Fruit fly (Drosophila melanogaster) whole organism, embryonic: ENCODE measurements around the gene CG34134.

Experiments used
- Abd-B ChIP-seq: fragments of 200-800 bp; sonication (Bioruptor generic); optimal IDR thresholded peaks from 2 replicates; lab custom pipeline; 2018; ENCODE audit warnings: missing biosample characterization, mild to moderate bottlenecking, missing genetic modification characterization, moderate library complexity
- CG10321 ChIP-seq: fragments of 200-800 bp; sonication (Bioruptor generic); IDR thresholded peaks from 2 replicates; pipeline ENCODE4 v1.3.6; 2022; ENCODE audit warnings: missing biosample characterization, missing genetic modification characterization
- CG10654 ChIP-seq: fragments of 200-800 bp; sonication (Bioruptor generic); optimal IDR thresholded peaks from 2 replicates; lab custom pipeline; 2016; ENCODE audit warnings: missing biosample characterization, missing genetic modification characterization
- CG12744 ChIP-seq: fragments of 200-800 bp; sonication (Bioruptor generic); optimal IDR thresholded peaks from 2 replicates; lab custom pipeline; 2016; ENCODE audit warnings: missing biosample characterization, missing genetic modification characterization
- CG13123 ChIP-seq: fragments of 200-800 bp; sonication (Bioruptor generic); optimal IDR thresholded peaks from 2 replicates; lab custom pipeline; 2016; ENCODE audit warnings: missing biosample characterization, missing genetic modification characterization
- CG13624 ChIP-seq: fragments of 200-800 bp; sonication (Bioruptor generic); optimal IDR thresholded peaks from 2 replicates; lab custom pipeline; 2016; ENCODE audit warnings: missing biosample characterization, missing genetic modification characterization
- CG13894 ChIP-seq: fragments of 200-800 bp; sonication (Bioruptor generic); optimal IDR thresholded peaks from 3 replicates; lab custom pipeline; 2018; ENCODE audit warnings: missing biosample characterization, mild to moderate bottlenecking, missing genetic modification characterization, moderate library complexity
- CG15011 ChIP-seq: fragments of 200-800 bp; sonication (Bioruptor generic); optimal IDR thresholded peaks from 3 replicates; lab custom pipeline; 2018; ENCODE audit warnings: missing biosample characterization, mild to moderate bottlenecking, missing genetic modification characterization
- CG15073 ChIP-seq: fragments of 200-800 bp; sonication (Bioruptor generic); optimal IDR thresholded peaks from 2 replicates; lab custom pipeline; 2016; ENCODE audit warnings: missing biosample characterization, missing genetic modification characterization
- CG17359 ChIP-seq: fragments of 200-800 bp; sonication (Bioruptor generic); optimal IDR thresholded peaks from 3 replicates; lab custom pipeline; 2018; ENCODE audit warnings: missing biosample characterization, mild to moderate bottlenecking, missing genetic modification characterization, moderate library complexity
- CG18764 ChIP-seq: fragments of 200-800 bp; sonication (Bioruptor generic); optimal IDR thresholded peaks from 3 replicates; lab custom pipeline; 2016; ENCODE audit warnings: missing biosample characterization, missing genetic modification characterization
- CG2129 ChIP-seq: fragments of 200-800 bp; sonication (Bioruptor generic); IDR thresholded peaks from 2 replicates; pipeline ENCODE4 v1.3.6; 2022; ENCODE audit warnings: missing biosample characterization, missing genetic modification characterization; ENCODE audit not compliant: partially characterized antibody
- CG2712 ChIP-seq: fragments of 200-800 bp; optimal IDR thresholded peaks from 3 replicates; lab custom pipeline; 2019; ENCODE audit warnings: missing biosample characterization, mild to moderate bottlenecking, missing genetic modification characterization, moderate library complexity
- CG31224 ChIP-seq: fragments of 200-800 bp; sonication (Bioruptor generic); IDR thresholded peaks from 2 replicates; pipeline ENCODE4 v1.3.6; 2022; ENCODE audit warnings: missing biosample characterization, missing genetic modification characterization
- CG34422 ChIP-seq: fragments of 200-800 bp; sonication (Bioruptor generic); IDR thresholded peaks from 3 replicates; pipeline ENCODE4 v1.3.6; 2022; ENCODE audit warnings: missing biosample characterization, missing genetic modification characterization
- CG42726 ChIP-seq: fragments of 200-800 bp; sonication (Bioruptor generic); IDR thresholded peaks from 2 replicates; pipeline ENCODE4 v1.3.6; 2022; ENCODE audit warnings: missing biosample characterization, missing genetic modification characterization; ENCODE audit not compliant: partially characterized antibody
- CG4730 ChIP-seq: fragments of 200-800 bp; sonication (Bioruptor generic); IDR thresholded peaks from 2 replicates; pipeline ENCODE4 v1.3.6; 2022; ENCODE audit warnings: missing biosample characterization, missing genetic modification characterization
- CG6254 ChIP-seq: fragments of 200-800 bp; sonication (Bioruptor generic); optimal IDR thresholded peaks from 3 replicates; lab custom pipeline; 2017; ENCODE audit warnings: mild to moderate bottlenecking, missing biosample characterization, missing genetic modification reagents, missing genetic modification characterization
- CG6689 ChIP-seq: fragments of 200-800 bp; sonication (Bioruptor generic); IDR thresholded peaks from 2 replicates; pipeline ENCODE4 v1.3.6; 2022; ENCODE audit warnings: missing biosample characterization, missing genetic modification characterization
- CG8478 ChIP-seq: fragments of >200 bp; optimal IDR thresholded peaks from 2 replicates; lab custom pipeline; 2018
- CrebB ChIP-seq: fragments of 200-800 bp; sonication (Bioruptor generic); optimal IDR thresholded peaks from 3 replicates; lab custom pipeline; 2018; ENCODE audit warnings: missing biosample characterization, mild to moderate bottlenecking, missing genetic modification characterization
- Drgx ChIP-seq: fragments of 200-800 bp; sonication (Bioruptor generic); IDR thresholded peaks from 2 replicates; pipeline ENCODE4 v1.3.6; 2022; ENCODE audit warnings: missing biosample characterization, missing genetic modification characterization
- E2f2 ChIP-seq: fragments of 200-800 bp; sonication (Bioruptor generic); IDR thresholded peaks from 2 replicates; pipeline ENCODE4 v1.3.6; 2022; ENCODE audit warnings: missing biosample characterization, missing genetic modification characterization
- MESR4 ChIP-seq: fragments of 200-800 bp; sonication (Bioruptor generic); optimal IDR thresholded peaks from 2 replicates; lab custom pipeline; 2018; ENCODE audit warnings: missing biosample characterization, mild to moderate bottlenecking, missing genetic modification characterization, moderate library complexity
- Mad ChIP-seq: fragments of 200-800 bp; sonication (Bioruptor generic); optimal IDR thresholded peaks from 2 replicates; lab custom pipeline; 2016; ENCODE audit warnings: missing biosample characterization, missing genetic modification characterization
- Optix ChIP-seq: fragments of 200-800 bp; sonication (Bioruptor generic); IDR thresholded peaks from 3 replicates; pipeline ENCODE4 v1.3.6; 2022; ENCODE audit warnings: missing biosample characterization, missing genetic modification characterization
- Rx ChIP-seq: fragments of 200-800 bp; sonication (Bioruptor generic); IDR thresholded peaks from 2 replicates; pipeline ENCODE4 v1.3.6; 2022; ENCODE audit warnings: missing biosample characterization, missing genetic modification characterization
- Side ChIP-seq: fragments of 200-800 bp; sonication (Bioruptor generic); optimal IDR thresholded peaks from 2 replicates; lab custom pipeline; 2016; ENCODE audit warnings: missing biosample characterization, missing genetic modification characterization
- Sry-δ ChIP-seq: fragments of 200-800 bp; sonication (Bioruptor generic); optimal IDR thresholded peaks from 2 replicates; lab custom pipeline; 2016; ENCODE audit warnings: missing biosample characterization, missing genetic modification characterization
- bigmax ChIP-seq: fragments of 200-800 bp; sonication (Bioruptor generic); optimal IDR thresholded peaks from 2 replicates; lab custom pipeline; 2018; ENCODE audit warnings: missing biosample characterization, mild to moderate bottlenecking, missing genetic modification characterization
- dmrt99B ChIP-seq: fragments of 200-800 bp; sonication (Bioruptor generic); optimal IDR thresholded peaks from 2 replicates; lab custom pipeline; 2018; ENCODE audit warnings: missing biosample characterization, mild to moderate bottlenecking, missing genetic modification characterization, moderate library complexity
- ems ChIP-seq: fragments of 200-800 bp; sonication (Bioruptor generic); optimal IDR thresholded peaks from 3 replicates; lab custom pipeline; 2016; ENCODE audit warnings: missing biosample characterization, missing genetic modification characterization
- eve ChIP-seq, 2 experiments: fragments of >200 bp; optimal IDR thresholded peaks; 2 replicates each; lab custom pipeline; 2017; ENCODE audit warnings: missing biosample characterization in 2 of 2, missing genetic modification characterization in 2 of 2
- fd102C ChIP-seq: fragments of 200-800 bp; sonication (Bioruptor generic); optimal IDR thresholded peaks from 2 replicates; lab custom pipeline; 2018; ENCODE audit warnings: missing biosample characterization, mild to moderate bottlenecking, missing genetic modification characterization, moderate library complexity
- ftz-f1 ChIP-seq: fragments of 200-800 bp; sonication (Bioruptor generic); optimal IDR thresholded peaks from 2 replicates; lab custom pipeline; 2016; ENCODE audit warnings: missing biosample characterization, missing genetic modification characterization
- mirr ChIP-seq: fragments of 200-800 bp; sonication (Bioruptor generic); optimal IDR thresholded peaks from 3 replicates; lab custom pipeline; 2018; ENCODE audit warnings: missing biosample characterization, mild to moderate bottlenecking, missing genetic modification characterization
- nerfin-1 ChIP-seq: fragments of 200-800 bp; sonication (Bioruptor generic); optimal IDR thresholded peaks from 3 replicates; lab custom pipeline; 2019; ENCODE audit warnings: missing biosample characterization, mild to moderate bottlenecking, missing genetic modification characterization, moderate library complexity
- nom ChIP-seq: fragments of 200-800 bp; sonication (Bioruptor generic); optimal IDR thresholded peaks from 2 replicates; lab custom pipeline; 2017; ENCODE audit warnings: missing biosample characterization, missing genetic modification characterization, mild to moderate bottlenecking, moderate library complexity, missing genetic modification reagents
- odd ChIP-seq: fragments of 200-800 bp; sonication (Bioruptor generic); optimal IDR thresholded peaks from 2 replicates; lab custom pipeline; 2017; ENCODE audit warnings: missing biosample characterization, mild to moderate bottlenecking, missing genetic modification characterization
- pan ChIP-seq, 4 experiments: fragments of >200 bp in 3 of 4; fragments of 200-800 bp in 1 of 4; sonication (Bioruptor generic) in 1 of 4; optimal IDR thresholded peaks in 3 of 4; IDR thresholded peaks in 1 of 4; 2 replicates each; pipeline versions ENCODE4 v1.3.6 to Lab custom; 2017 to 2022; ENCODE audit warnings: missing biosample characterization in 2 of 4, missing genetic modification characterization in 2 of 4, mixed read lengths in 1 of 4
- pho ChIP-seq: fragments of 200-800 bp; sonication (Bioruptor generic); optimal IDR thresholded peaks from 2 replicates; lab custom pipeline; 2016; ENCODE audit warnings: missing biosample characterization, missing genetic modification characterization
- run ChIP-seq: fragments of 200-800 bp; sonication (Bioruptor generic); optimal IDR thresholded peaks from 3 replicates; lab custom pipeline; 2018; ENCODE audit warnings: missing biosample characterization, mild to moderate bottlenecking, missing genetic modification characterization
- slou ChIP-seq: fragments of 200-800 bp; sonication (Bioruptor generic); optimal IDR thresholded peaks from 3 replicates; lab custom pipeline; 2016; ENCODE audit warnings: missing biosample characterization, missing genetic modification characterization
- sob ChIP-seq: fragments of 200-800 bp; sonication (Bioruptor generic); IDR thresholded peaks from 2 replicates; pipeline ENCODE4 v1.3.6; 2022; ENCODE audit warnings: missing biosample characterization, missing genetic modification characterization
- toy ChIP-seq: fragments of 200-800 bp; sonication (Bioruptor generic); IDR thresholded peaks from 2 replicates; pipeline ENCODE4 v1.3.6; 2022; ENCODE audit warnings: missing biosample characterization, missing genetic modification characterization
- usp ChIP-seq: fragments of >200 bp; optimal IDR thresholded peaks from 2 replicates; lab custom pipeline; 2017; ENCODE audit warnings: missing biosample characterization, missing genetic modification characterization
- vfl ChIP-seq: fragments of 200-800 bp; sonication (Bioruptor generic); optimal IDR thresholded peaks from 2 replicates; lab custom pipeline; 2016; ENCODE audit warnings: missing biosample characterization, missing genetic modification characterization

The CG34134 gene

dm6 chr2L:8165800-8166576 is 24.6 kb downstream of the CG34134 start (continued):
- TF ChIP-seq CG18764 (GFP tag; lab: Kevin White, UChicago) (no peak), CG15011 (GFP tag; lab: Kevin White, UChicago) (peak; percentile 10), pan (optimal IDR thresholded peaks at IDR 0.05; lab: Kevin White, UChicago) (no peak), pan (GFP tag; optimal IDR thresholded peaks at IDR 0.05 in 1 of 2, IDR thresholded peaks at IDR 0.05 in 1 of 2) (no peak), ftz-f1 (no peak), Mad (GFP tag; lab: Kevin White, UChicago) (no peak), CG12744 (GFP tag; lab: Kevin White, UChicago) (peak; percentile 10), ems (no peak), Optix (GFP tag; lab: Robert Waterston, UW) (no peak), CG13894 (tag; lab: Kevin White, UChicago) (peak; percentile 77), usp (no peak), CG6254 (GFP tag; lab: Kevin White, UChicago) (no peak), CG13624 (GFP tag; lab: Kevin White, UChicago) (no peak), toy (GFP tag; lab: Robert Waterston, UW) (no peak), CG34422 (GFP tag; lab: Robert Waterston, UW) (no peak), vfl (GFP tag; lab: Kevin White, UChicago) (peak; percentile 16), Rx (GFP tag; lab: Robert Waterston, UW) (no peak), CG13123 (GFP tag; lab: Kevin White, UChicago) (no peak), Abd-B (GFP tag; lab: Kevin White, UChicago) (no peak), CG6689 (GFP tag; lab: Robert Waterston, UW) (no peak), CG10654 (GFP tag; lab: Kevin White, UChicago) (no peak), run (tag; lab: Kevin White, UChicago) (no peak), sob (GFP tag; lab: Robert Waterston, UW) (peak; percentile 48; the same call in 1 of the 2 replicates), Side (peak; percentile 17), pho (GFP tag; lab: Kevin White, UChicago) (no peak), eve (GFP tag; optimal IDR thresholded peaks at IDR 0.05; lab: Kevin White, UChicago) (no peak), mirr (GFP tag; lab: Kevin White, UChicago) (no peak), CG31224 (GFP tag; lab: Robert Waterston, UW) (no peak), CG42726 (GFP tag; lab: Robert Waterston, UW) (no peak), CG15073 (GFP tag; lab: Kevin White, UChicago) (no peak), E2f2 (no peak), CG17359 (tag; lab: Kevin White, UChicago) (no peak), nerfin-1 (no peak), odd (GFP tag; lab: Kevin White, UChicago) (no peak), nom (GFP tag; lab: Kevin White, UChicago) (no peak), fd102C (peak; percentile 84), CG2712 (tag; lab: Kevin White, UChicago) (peak; percentile 16), dmrt99B (tag; lab: Kevin White, UChicago) (no peak), CG2129 (GFP tag; lab: Robert Waterston, UW) (no peak), slou (no peak), CG10321 (no peak), Drgx (GFP tag; lab: Robert Waterston, UW) (no peak), Sry-δ (GFP tag; lab: Kevin White, UChicago) (no peak), CG4730 (GFP tag; lab: Robert Waterston, UW) (no peak), CrebB (tag; lab: Kevin White, UChicago) (no peak), bigmax (GFP tag; lab: Kevin White, UChicago) (no peak), MESR4 (GFP tag; lab: Kevin White, UChicago) (no peak), CG8478 (lab: Kevin White, UChicago) (no peak)
